Worm (Caenorhabditis elegans) whole organism, L1 larva: ENCODE results near the gene nhr-263.

ENCODE experiments used
- C04F5.9 ChIP-seq: sonication (generic microtip); optimal IDR thresholded peaks from 2 replicates; lab custom pipeline; 2016; ENCODE audit warnings: missing genetic modification characterization, missing compliant biosample characterization
- aly-2 ChIP-seq: fragments of 150-350 bp; optimal IDR thresholded peaks from 2 replicates; lab custom pipeline; 2014; ENCODE audit warnings: missing biosample characterization, missing genetic modification characterization
- blmp-1 ChIP-seq: fragments of 150-350 bp; optimal IDR thresholded peaks from 2 replicates; lab custom pipeline; 2014; ENCODE audit warnings: missing biosample characterization, missing genetic modification characterization
- ceh-8 ChIP-seq: fragments of 200-800 bp; sonication (Bioruptor generic); optimal IDR thresholded peaks from 2 replicates; lab custom pipeline; 2018; ENCODE audit warnings: mild to moderate bottlenecking, missing genetic modification characterization, moderate library complexity, missing compliant biosample characterization
- ceh-82 ChIP-seq, 3 experiments: fragments of 150-350 bp in 1 of 3; sonication (generic microtip) in 2 of 3; optimal IDR thresholded peaks; 2 replicates each; lab custom pipeline; 2014 to 2017; ENCODE audit warnings: missing biosample characterization in 3 of 3, missing genetic modification characterization in 3 of 3
- ceh-88 ChIP-seq: fragments of 200-800 bp; sonication (Bioruptor generic); IDR thresholded peaks from 2 replicates; pipeline ENCODE4 v1.3.6; 2022; ENCODE audit warnings: missing genetic modification characterization, missing compliant biosample characterization
- ceh-90 ChIP-seq: sonication (generic microtip); optimal IDR thresholded peaks from 2 replicates; lab custom pipeline; 2016; ENCODE audit warnings: missing genetic modification characterization, missing compliant biosample characterization
- dpl-1 ChIP-seq, 3 experiments: fragments of 150-350 bp in 2 of 3; sonication (generic microtip) in 1 of 3; optimal IDR thresholded peaks; 2 replicates each; lab custom pipeline; 2014 to 2017; ENCODE audit warnings: missing biosample characterization in 3 of 3, missing genetic modification characterization in 3 of 3, missing genetic modification reagents in 3 of 3
- efl-1 ChIP-seq, 4 experiments: fragments of 150-350 bp; optimal IDR thresholded peaks in 3 of 4; peaks in 1 of 4; 1 replicate in 1 of 4; 2 replicates in 3 of 4; lab custom pipeline; 2014; ENCODE audit warnings: missing biosample characterization in 2 of 4, missing genetic modification characterization in 2 of 4, missing genetic modification reagents in 2 of 4
- egl-27 ChIP-seq, 2 experiments: fragments of 150-350 bp in 1 of 2; sonication (generic microtip); optimal IDR thresholded peaks; 3 replicates each; lab custom pipeline; 2017 to 2018; ENCODE audit warnings: missing biosample characterization in 2 of 2, missing genetic modification characterization in 2 of 2, missing genetic modification reagents in 2 of 2
- elt-3 ChIP-seq, 6 experiments: fragments of 150-350 bp in 1 of 6; sonication (generic microtip); optimal IDR thresholded peaks; 2 replicates each; lab custom pipeline; 2017 to 2018; ENCODE audit warnings: missing biosample characterization in 6 of 6, missing genetic modification characterization in 6 of 6, inconsistent platforms in 1 of 6
- fkh-8 ChIP-seq: sonication (generic microtip); optimal IDR thresholded peaks from 2 replicates; lab custom pipeline; 2016; ENCODE audit warnings: mild to moderate bottlenecking, missing genetic modification characterization, missing compliant biosample characterization
- grh-1 ChIP-seq: fragments of 200-800 bp; sonication (Bioruptor generic); IDR thresholded peaks from 2 replicates; pipeline ENCODE4 v1.3.6; 2022; ENCODE audit warnings: missing genetic modification reagents, missing genetic modification characterization, missing compliant biosample characterization
- hpl-2 ChIP-seq: fragments of 150-350 bp; optimal IDR thresholded peaks from 2 replicates; lab custom pipeline; 2014; ENCODE audit warnings: missing biosample characterization, missing genetic modification reagents, missing genetic modification characterization
- isw-1 ChIP-seq: fragments of 200-800 bp; sonication (Bioruptor generic); IDR thresholded peaks from 2 replicates; pipeline ENCODE4 v1.3.6; 2022; ENCODE audit warnings: missing genetic modification characterization, missing compliant biosample characterization
- lin-13 ChIP-seq: fragments of 150-350 bp; optimal IDR thresholded peaks from 2 replicates; lab custom pipeline; 2014; ENCODE audit warnings: missing biosample characterization, missing genetic modification reagents, missing genetic modification characterization
- lin-15B ChIP-seq: fragments of 150-350 bp; sonication (generic microtip); optimal IDR thresholded peaks from 3 replicates; lab custom pipeline; 2014; ENCODE audit warnings: missing biosample characterization, missing genetic modification characterization
- lin-39 ChIP-seq: fragments of 150-350 bp; optimal IDR thresholded peaks from 2 replicates; lab custom pipeline; 2014; ENCODE audit warnings: missing biosample characterization, missing genetic modification reagents, missing genetic modification characterization
- mef-2 ChIP-seq: fragments of 150-350 bp; optimal IDR thresholded peaks from 2 replicates; lab custom pipeline; 2014; ENCODE audit warnings: missing biosample characterization, missing genetic modification characterization
- nhr-11 ChIP-seq: fragments of 150-350 bp; optimal IDR thresholded peaks from 2 replicates; lab custom pipeline; 2014; ENCODE audit warnings: missing biosample characterization, missing genetic modification characterization
- nhr-19 ChIP-seq: fragments of 200-800 bp; sonication (Bioruptor generic); conservative IDR thresholded peaks from 2 replicates; pipeline ENCODE4 v1.3.6; 2022; ENCODE audit warnings: missing genetic modification characterization, missing compliant biosample characterization
- nhr-28 ChIP-seq: fragments of 150-350 bp; optimal IDR thresholded peaks from 2 replicates; lab custom pipeline; 2014; ENCODE audit warnings: missing biosample characterization, missing genetic modification characterization
- nhr-77 ChIP-seq: fragments of 150-350 bp; optimal IDR thresholded peaks from 2 replicates; lab custom pipeline; 2014; ENCODE audit warnings: missing biosample characterization, missing genetic modification characterization
- nhr-84 ChIP-seq: sonication (generic microtip); optimal IDR thresholded peaks from 2 replicates; lab custom pipeline; 2017; ENCODE audit warnings: missing biosample characterization, missing genetic modification characterization
- nhr-85 ChIP-seq: sonication (generic microtip); peaks from one replicate; lab custom pipeline; 2016; ENCODE audit warnings: missing genetic modification characterization, inconsistent platforms, missing compliant biosample characterization
- pag-3 ChIP-seq: sonication (generic microtip); optimal IDR thresholded peaks from 2 replicates; lab custom pipeline; 2017; ENCODE audit warnings: missing genetic modification characterization, mild to moderate bottlenecking, missing compliant biosample characterization, antibody characterized with exemption, borderline replicate concordance; ENCODE audit not compliant: insufficient read depth
- skn-1 ChIP-seq: fragments of 150-350 bp; optimal IDR thresholded peaks from 2 replicates; lab custom pipeline; 2014; ENCODE audit warnings: missing biosample characterization, missing genetic modification characterization
- snu-23 ChIP-seq: sonication (generic microtip); optimal IDR thresholded peaks from 2 replicates; lab custom pipeline; 2016; ENCODE audit warnings: missing genetic modification characterization, missing compliant biosample characterization
- sox-4 ChIP-seq: sonication (generic microtip); optimal IDR thresholded peaks from 2 replicates; lab custom pipeline; 2016; ENCODE audit warnings: missing genetic modification characterization, missing compliant biosample characterization
- sptf-1 ChIP-seq: fragments of 150-350 bp; optimal IDR thresholded peaks from 2 replicates; lab custom pipeline; 2014; ENCODE audit warnings: missing biosample characterization, missing genetic modification characterization
- sup-37 ChIP-seq: fragments of 200-800 bp; sonication (Bioruptor generic); optimal IDR thresholded peaks from 2 replicates; lab custom pipeline; 2018; ENCODE audit warnings: mild to moderate bottlenecking, missing genetic modification characterization, missing compliant biosample characterization
- swsn-7 ChIP-seq: sonication (generic microtip); optimal IDR thresholded peaks from 2 replicates; lab custom pipeline; 2016; ENCODE audit warnings: missing genetic modification characterization, missing compliant biosample characterization
- unc-86 ChIP-seq: sonication (generic microtip); optimal IDR thresholded peaks from 2 replicates; lab custom pipeline; 2016; ENCODE audit warnings: missing genetic modification characterization, missing compliant biosample characterization
- ztf-11 ChIP-seq, 2 experiments: sonication (generic microtip); optimal IDR thresholded peaks; 2 replicates each; lab custom pipeline; 2016 to 2017; ENCODE audit warnings: missing genetic modification characterization in 2 of 2, missing biosample characterization in 1 of 2, missing compliant biosample characterization in 1 of 2

nhr-263 gene

DNA sequence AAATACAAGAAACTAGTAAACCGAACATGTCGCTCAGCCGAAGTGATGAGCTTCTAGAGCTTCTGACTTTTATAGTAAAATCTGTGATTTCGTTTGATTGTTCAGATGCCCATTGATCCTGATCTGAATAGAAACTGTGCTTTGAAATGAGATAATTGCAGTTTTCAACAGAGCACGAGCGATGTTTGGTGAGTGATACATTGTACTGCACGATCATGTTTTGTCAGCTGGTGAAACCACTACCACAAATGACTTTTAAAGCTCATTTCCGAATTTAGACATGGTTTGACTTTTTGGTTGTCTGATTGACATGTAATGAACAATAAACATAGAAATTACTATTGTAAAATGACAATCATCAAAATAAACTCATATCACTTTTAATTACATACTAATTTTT lies 13.6 kb upstream of the nhr-263 start, which contains the start of gene tag-293:
Gene tag-293, minus strand, starts transcription at position 101 of the 400 bp plus-strand sequence.
- no peak for TF ChIP-seq skn-1 (tag; lab: Kevin White, UChicago)
- no peak for TF ChIP-seq blmp-1 (tag; lab: Kevin White, UChicago)
- no peak for TF ChIP-seq ceh-88
- no peak for TF ChIP-seq sox-4 (tag; lab: Kevin White, UChicago)
- no peak for TF ChIP-seq C04F5.9 (tag; lab: Kevin White, UChicago)
- TF ChIP-seq elt-3 (tag; optimal IDR thresholded peaks at IDR 0.05; lab: Kevin White, UChicago), result no peak
- no peak for TF ChIP-seq fkh-8 (tag; lab: Kevin White, UChicago)
- no peak for TF ChIP-seq swsn-7
- TF ChIP-seq ceh-90 (tag; lab: Kevin White, UChicago), result no peak
- TF ChIP-seq grh-1 (GFP tag; lab: Robert Waterston, UW), result no peak
- no peak for TF ChIP-seq aly-2 (tag; lab: Kevin White, UChicago)
- TF ChIP-seq nhr-77, result no peak
- TF ChIP-seq sptf-1 (tag; lab: Kevin White, UChicago), result no peak
- no peak for TF ChIP-seq snu-23 (GFP tag; lab: Kevin White, UChicago)
- no peak for TF ChIP-seq unc-86 (tag; lab: Kevin White, UChicago)

DNA sequence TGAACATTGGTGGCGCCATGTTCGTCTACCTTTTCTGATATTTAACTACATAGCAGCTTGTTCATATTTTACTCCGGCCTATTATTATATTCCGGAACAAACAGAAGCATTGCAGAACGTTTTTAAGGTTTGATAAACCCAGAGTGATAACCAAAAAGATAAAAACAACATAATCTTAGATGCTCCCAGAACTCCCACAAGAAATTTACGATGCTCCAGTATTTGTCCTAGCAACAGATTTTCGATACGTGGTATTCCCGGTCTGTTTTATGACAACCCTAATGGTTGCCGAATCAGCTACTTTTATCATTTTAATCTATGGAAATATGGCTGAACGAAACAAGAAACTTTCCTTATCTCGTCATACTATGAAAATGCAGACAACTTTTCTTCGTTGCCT lies 11.8 kb upstream of the nhr-263 start:
- TF ChIP-seq fkh-8 (tag; lab: Kevin White, UChicago) (no peak), grh-1 (GFP tag; lab: Robert Waterston, UW) (no peak), isw-1 (GFP tag; lab: Robert Waterston, UW) (no peak), lin-39 (tag; lab: Kevin White, UChicago) (no peak), sup-37 (GFP tag; lab: Kevin White, UChicago) (no peak), nhr-28 (no peak), nhr-19 (GFP tag; lab: Robert Waterston, UW) (no peak), nhr-11 (no peak), aly-2 (tag; lab: Kevin White, UChicago) (no peak), efl-1 (optimal IDR thresholded peaks at IDR 0.05; lab: Kevin White, UChicago) (no peak), efl-1 (GFP tag; optimal IDR thresholded peaks at IDR 0.05 in 1 of 2; lab: Kevin White, UChicago) (no peak), hpl-2 (GFP tag; lab: Kevin White, UChicago) (no peak), C04F5.9 (tag; lab: Kevin White, UChicago) (no peak), elt-3 (tag; optimal IDR thresholded peaks at IDR 0.05; lab: Kevin White, UChicago) (no peak), lin-13 (no peak), lin-15B (no peak), swsn-7 (no peak)

DNA sequence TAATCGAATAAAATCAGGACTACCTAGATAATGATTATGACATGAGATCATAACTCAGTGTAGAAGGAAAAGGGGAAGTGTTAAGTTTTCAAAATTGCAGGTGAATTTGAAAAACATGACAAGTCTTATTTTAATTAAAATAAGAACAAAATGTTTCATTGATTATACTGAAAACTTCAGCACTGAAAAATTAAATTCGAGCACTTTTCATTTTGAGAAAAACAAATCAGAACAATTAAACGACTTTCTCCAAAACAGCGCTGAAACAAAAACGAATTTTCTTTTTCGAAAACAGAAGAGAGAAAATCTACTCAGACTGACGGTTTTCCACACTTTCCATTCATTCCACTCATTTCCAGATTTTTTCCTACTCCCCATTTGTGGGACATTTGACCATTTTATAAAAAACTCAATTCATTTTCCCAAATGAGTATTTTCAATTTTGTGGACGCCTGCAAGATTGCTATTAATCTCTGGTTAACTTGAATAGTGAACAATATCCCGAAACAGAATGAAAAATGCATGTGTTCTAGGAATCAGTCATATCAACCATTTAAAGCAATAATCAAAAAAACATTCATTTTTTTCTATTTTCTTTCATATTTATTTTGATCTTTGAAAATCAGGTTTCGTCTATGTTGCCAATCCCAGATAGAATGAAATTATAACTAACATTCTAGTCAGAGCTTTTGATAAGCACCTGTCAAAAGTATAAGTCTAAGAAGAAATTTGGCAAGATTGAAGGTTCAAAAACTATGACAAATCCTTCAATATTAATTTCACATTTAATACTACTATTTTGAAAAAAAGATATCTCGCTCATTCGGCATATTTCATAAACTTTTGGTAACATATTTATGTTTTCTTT lies 10.6 kb upstream of the nhr-263 start, which contains the start of the genes srh-231 and srh-275:
Gene srh-231, minus strand, starts transcription at position 51 of the 868 bp plus-strand sequence.
Gene srh-275, plus strand, starts transcription at position 818 of the 868 bp plus-strand sequence.
- TF ChIP-seq ztf-11 (tag; optimal IDR thresholded peaks at IDR 0.05; lab: Kevin White, UChicago) (no peak), egl-27 (tag; optimal IDR thresholded peaks at IDR 0.05; lab: Kevin White, UChicago) (no peak), ceh-82 (tag; optimal IDR thresholded peaks at IDR 0.05; lab: Kevin White, UChicago) (no peak), mef-2 (tag; lab: Kevin White, UChicago) (no peak), nhr-28 (no peak), pag-3 (tag; lab: Kevin White, UChicago) (no peak), sox-4 (tag; lab: Kevin White, UChicago) (no peak), ceh-90 (tag; lab: Kevin White, UChicago) (no peak), nhr-84 (no peak), fkh-8 (tag; lab: Kevin White, UChicago) (no peak), isw-1 (GFP tag; lab: Robert Waterston, UW) (no peak), nhr-85 (tag; lab: Kevin White, UChicago) (no peak), ceh-8 (GFP tag; lab: Kevin White, UChicago) (no peak), dpl-1 (GFP tag; optimal IDR thresholded peaks at IDR 0.05; lab: Kevin White, UChicago) (no peak)
